Fruit fly (Drosophila melanogaster) whole organism, embryonic: ENCODE data around the gene CG43251.

Source experiments
- Atf3 ChIP-seq: fragments of 200-800 bp; sonication (Bioruptor generic); optimal IDR thresholded peaks from 3 replicates; lab custom pipeline; 2016; ENCODE audit warnings: missing biosample characterization, missing genetic modification characterization
- Bgb ChIP-seq: fragments of 200-800 bp; sonication (Bioruptor generic); IDR thresholded peaks from 2 replicates; pipeline ENCODE4 v1.3.6; 2022; ENCODE audit warnings: missing biosample characterization, missing genetic modification characterization; ENCODE audit not compliant: partially characterized antibody
- CG1024 ChIP-seq: fragments of 200-800 bp; sonication (Bioruptor generic); IDR thresholded peaks from 2 replicates; pipeline ENCODE4 v1.3.6; 2022; ENCODE audit warnings: missing biosample characterization, missing genetic modification characterization
- CG10267 ChIP-seq: fragments of 200-800 bp; sonication (Bioruptor generic); optimal IDR thresholded peaks from 2 replicates; lab custom pipeline; 2018; ENCODE audit warnings: missing biosample characterization, mild to moderate bottlenecking, missing genetic modification characterization, moderate library complexity
- CG10274 ChIP-seq: fragments of 200-800 bp; sonication (Bioruptor generic); optimal IDR thresholded peaks from 3 replicates; lab custom pipeline; 2017; ENCODE audit warnings: missing biosample characterization, mild to moderate bottlenecking, missing genetic modification characterization
- CG11696 ChIP-seq: fragments of 200-800 bp; sonication (Bioruptor generic); IDR thresholded peaks from 2 replicates; pipeline ENCODE4 v1.3.6; 2022; ENCODE audit warnings: missing biosample characterization, missing genetic modification characterization
- CG13424 ChIP-seq: fragments of 200-800 bp; sonication (Bioruptor generic); optimal IDR thresholded peaks from 2 replicates; lab custom pipeline; 2019; ENCODE audit warnings: missing biosample characterization, mild to moderate bottlenecking, missing genetic modification characterization, moderate library complexity
- CG17186 ChIP-seq: fragments of 200-800 bp; sonication (Bioruptor generic); optimal IDR thresholded peaks from 3 replicates; lab custom pipeline; 2017; ENCODE audit warnings: missing biosample characterization, missing genetic modification reagents, missing genetic modification characterization
- CG17328 ChIP-seq: fragments of 200-800 bp; sonication (Bioruptor generic); IDR thresholded peaks from 2 replicates; pipeline ENCODE4 v1.3.6; 2022; ENCODE audit warnings: missing biosample characterization, missing genetic modification characterization
- CG2116 ChIP-seq: fragments of 200-800 bp; sonication (Bioruptor generic); optimal IDR thresholded peaks from 3 replicates; lab custom pipeline; 2018; ENCODE audit warnings: missing biosample characterization, mild to moderate bottlenecking, missing genetic modification characterization
- CG31224 ChIP-seq: fragments of 200-800 bp; sonication (Bioruptor generic); IDR thresholded peaks from 2 replicates; pipeline ENCODE4 v1.3.6; 2022; ENCODE audit warnings: missing biosample characterization, missing genetic modification characterization
- CG31365 ChIP-seq: fragments of 200-800 bp; sonication (Bioruptor generic); optimal IDR thresholded peaks from 2 replicates; lab custom pipeline; 2018; ENCODE audit warnings: missing biosample characterization, mild to moderate bottlenecking, missing genetic modification characterization
- CG34224 ChIP-seq: fragments of 200-800 bp; sonication (Bioruptor generic); IDR thresholded peaks from 3 replicates; pipeline ENCODE4 v1.3.6; 2022; ENCODE audit warnings: missing biosample characterization, missing genetic modification characterization; ENCODE audit not compliant: partially characterized antibody
- CG3847 ChIP-seq: fragments of 200-800 bp; sonication (Bioruptor generic); IDR thresholded peaks from 2 replicates; pipeline ENCODE4 v1.3.6; 2022; ENCODE audit warnings: missing biosample characterization, missing genetic modification characterization
- CG43689 ChIP-seq: fragments of 200-800 bp; sonication (Bioruptor generic); IDR thresholded peaks from 2 replicates; pipeline ENCODE4 v1.3.6; 2022; ENCODE audit warnings: missing biosample characterization, missing genetic modification characterization
- CG4707 ChIP-seq: fragments of 200-800 bp; sonication (Bioruptor generic); optimal IDR thresholded peaks from 2 replicates; lab custom pipeline; 2018; ENCODE audit warnings: missing biosample characterization, mild to moderate bottlenecking, missing genetic modification characterization, moderate library complexity
- CG6272 ChIP-seq: fragments of 200-800 bp; sonication (Bioruptor generic); IDR thresholded peaks from 2 replicates; pipeline ENCODE4 v1.3.6; 2022; ENCODE audit warnings: missing biosample characterization, missing genetic modification characterization
- CG7839 ChIP-seq: fragments of 200-800 bp; sonication (Bioruptor generic); optimal IDR thresholded peaks from 3 replicates; lab custom pipeline; 2018; ENCODE audit warnings: missing biosample characterization, mild to moderate bottlenecking, missing genetic modification characterization, moderate library complexity
- CG8089 ChIP-seq: fragments of 200-800 bp; sonication (Bioruptor generic); optimal IDR thresholded peaks from 3 replicates; lab custom pipeline; 2016; ENCODE audit warnings: missing biosample characterization, missing genetic modification characterization
- CG9215 ChIP-seq: fragments of 200-800 bp; sonication (Bioruptor generic); IDR thresholded peaks from 2 replicates; pipeline ENCODE4 v1.3.6; 2022; ENCODE audit warnings: missing biosample characterization, missing genetic modification characterization
- CG9797 ChIP-seq: fragments of 200-800 bp; sonication (Bioruptor generic); optimal IDR thresholded peaks from 3 replicates; lab custom pipeline; 2018; ENCODE audit warnings: missing biosample characterization, mild to moderate bottlenecking, missing genetic modification characterization
- Dref ChIP-seq: fragments of 200-800 bp; sonication (Bioruptor generic); IDR thresholded peaks from 2 replicates; pipeline ENCODE4 v1.3.6; 2022; ENCODE audit warnings: missing biosample characterization, missing genetic modification characterization
- E2f2 ChIP-seq: fragments of 200-800 bp; sonication (Bioruptor generic); IDR thresholded peaks from 2 replicates; pipeline ENCODE4 v1.3.6; 2022; ENCODE audit warnings: missing biosample characterization, missing genetic modification characterization
- Hand ChIP-seq: fragments of 200-800 bp; sonication (Bioruptor generic); optimal IDR thresholded peaks from 2 replicates; lab custom pipeline; 2017; ENCODE audit warnings: mild to moderate bottlenecking, missing biosample characterization, missing genetic modification reagents, missing genetic modification characterization
- Mad ChIP-seq: fragments of 200-800 bp; sonication (Bioruptor generic); optimal IDR thresholded peaks from 2 replicates; lab custom pipeline; 2016; ENCODE audit warnings: missing biosample characterization, missing genetic modification characterization
- Mes4 ChIP-seq: fragments of 200-800 bp; sonication (Bioruptor generic); optimal IDR thresholded peaks from 2 replicates; lab custom pipeline; 2016; ENCODE audit warnings: missing biosample characterization, missing genetic modification characterization
- NC2β ChIP-seq: fragments of 200-800 bp; sonication (Bioruptor generic); optimal IDR thresholded peaks from 2 replicates; lab custom pipeline; 2016; ENCODE audit warnings: missing biosample characterization, missing genetic modification characterization
- Nf-YA ChIP-seq: fragments of 200-800 bp; sonication (Bioruptor generic); IDR thresholded peaks from 2 replicates; pipeline ENCODE4 v1.3.6; 2022; ENCODE audit warnings: missing biosample characterization, missing genetic modification characterization
- Opbp ChIP-seq: fragments of 200-800 bp; sonication (Bioruptor generic); IDR thresholded peaks from 3 replicates; pipeline ENCODE4 v1.3.6; 2022; ENCODE audit warnings: missing biosample characterization, missing genetic modification characterization; ENCODE audit not compliant: partially characterized antibody
- Sin3A ChIP-seq: fragments of >200 bp; optimal IDR thresholded peaks from 2 replicates; lab custom pipeline; 2018
- Sry-δ ChIP-seq: fragments of 200-800 bp; sonication (Bioruptor generic); optimal IDR thresholded peaks from 2 replicates; lab custom pipeline; 2016; ENCODE audit warnings: missing biosample characterization, missing genetic modification characterization
- Stat92E ChIP-seq, 3 experiments: fragments of >200 bp in 2 of 3; fragments of 200-800 bp in 1 of 3; sonication (Bioruptor generic) in 1 of 3; optimal IDR thresholded peaks; 2 replicates each; lab custom pipeline; 2017 to 2019; ENCODE audit warnings: missing biosample characterization in 3 of 3, missing genetic modification characterization in 3 of 3, mild to moderate bottlenecking in 1 of 3, moderate library complexity in 1 of 3
- Taf1 ChIP-seq: fragments of 200-800 bp; sonication (Bioruptor generic); IDR thresholded peaks from 2 replicates; pipeline ENCODE4 v1.3.6; 2022; ENCODE audit warnings: missing biosample characterization, missing genetic modification characterization
- br ChIP-seq: fragments of >200 bp; optimal IDR thresholded peaks from 2 replicates; lab custom pipeline; 2017
- chinmo ChIP-seq: fragments of 200-800 bp; sonication (Bioruptor generic); IDR thresholded peaks from 4 replicates; pipeline ENCODE4 v1.3.6; 2022; ENCODE audit warnings: missing biosample characterization, missing genetic modification characterization; ENCODE audit not compliant: partially characterized antibody
- crc ChIP-seq: fragments of 200-800 bp; sonication (Bioruptor generic); optimal IDR thresholded peaks from 2 replicates; lab custom pipeline; 2016; ENCODE audit warnings: missing biosample characterization, missing genetic modification characterization
- cwo ChIP-seq: fragments of 200-800 bp; sonication (Bioruptor generic); optimal IDR thresholded peaks from 3 replicates; lab custom pipeline; 2017; ENCODE audit warnings: missing biosample characterization, missing genetic modification characterization, mild to moderate bottlenecking, moderate library complexity, missing genetic modification reagents
- fd3F ChIP-seq: fragments of 200-800 bp; sonication (Bioruptor generic); optimal IDR thresholded peaks from 2 replicates; lab custom pipeline; 2018; ENCODE audit warnings: missing biosample characterization, mild to moderate bottlenecking, missing genetic modification characterization, moderate library complexity
- gsb ChIP-seq: fragments of 200-800 bp; sonication (Bioruptor generic); IDR thresholded peaks from 2 replicates; pipeline ENCODE4 v1.3.6; 2022; ENCODE audit warnings: missing biosample characterization, missing genetic modification characterization
- hth ChIP-seq: fragments of >200 bp; optimal IDR thresholded peaks from 2 replicates; lab custom pipeline; 2017; ENCODE audit warnings: inconsistent platforms
- insv ChIP-seq, 2 experiments: fragments of 200-800 bp; sonication (Bioruptor generic); optimal IDR thresholded peaks; 3 replicates each; lab custom pipeline; 2016 to 2018; ENCODE audit warnings: missing biosample characterization in 2 of 2, missing genetic modification characterization in 2 of 2
- knrl ChIP-seq: fragments of 200-800 bp; sonication (Bioruptor generic); IDR thresholded peaks from 3 replicates; pipeline ENCODE4 v1.3.6; 2022; ENCODE audit warnings: missing biosample characterization, missing genetic modification characterization; ENCODE audit not compliant: partially characterized antibody
- lola ChIP-seq, 3 experiments: fragments of >200 bp in 2 of 3; fragments of 200-800 bp in 1 of 3; sonication (Bioruptor generic) in 1 of 3; optimal IDR thresholded peaks; 2 replicates each; lab custom pipeline; 2017 to 2019; ENCODE audit warnings: missing biosample characterization in 3 of 3, missing genetic modification characterization in 3 of 3, mild to moderate bottlenecking in 1 of 3, moderate library complexity in 1 of 3
- nerfin-1 ChIP-seq: fragments of 200-800 bp; sonication (Bioruptor generic); optimal IDR thresholded peaks from 3 replicates; lab custom pipeline; 2019; ENCODE audit warnings: missing biosample characterization, mild to moderate bottlenecking, missing genetic modification characterization, moderate library complexity
- nmo ChIP-seq: fragments of 200-800 bp; sonication (Bioruptor generic); optimal IDR thresholded peaks from 2 replicates; lab custom pipeline; 2018; ENCODE audit warnings: missing biosample characterization, mild to moderate bottlenecking, missing genetic modification characterization, moderate library complexity
- otp ChIP-seq: fragments of 200-800 bp; sonication (Bioruptor generic); IDR thresholded peaks from 3 replicates; pipeline ENCODE4, ENCODE4 v1.3.6; 2022; ENCODE audit warnings: missing biosample characterization, missing genetic modification characterization
- pita ChIP-seq: fragments of 200-800 bp; sonication (Bioruptor generic); optimal IDR thresholded peaks from 2 replicates; lab custom pipeline; 2017; ENCODE audit warnings: missing biosample characterization, mild to moderate bottlenecking, missing genetic modification characterization
- pum ChIP-seq: fragments of 200-800 bp; sonication (Bioruptor generic); optimal IDR thresholded peaks from 2 replicates; lab custom pipeline; 2016; ENCODE audit warnings: missing biosample characterization, missing genetic modification characterization
- rib ChIP-seq: fragments of 200-800 bp; sonication (Bioruptor generic); IDR thresholded peaks from 2 replicates; pipeline ENCODE4 v1.3.6; 2022; ENCODE audit warnings: missing biosample characterization, missing genetic modification characterization
- stwl ChIP-seq: fragments of 200-800 bp; sonication (Bioruptor generic); optimal IDR thresholded peaks from 3 replicates; lab custom pipeline; 2018; ENCODE audit warnings: missing biosample characterization, mild to moderate bottlenecking, missing genetic modification characterization, moderate library complexity
- wdn ChIP-seq: fragments of 200-800 bp; sonication (Bioruptor generic); IDR thresholded peaks from 2 replicates; pipeline ENCODE4 v1.3.6; 2022; ENCODE audit warnings: missing biosample characterization, missing genetic modification characterization

The CG43251 gene

dm6 chr3L:20800208-20800607 lies 41.5 kb downstream of the CG43251 start, which contains the start of gene Spc105R (continued):
- TF ChIP-seq CG11696 (GFP tag; lab: Robert Waterston, UW) (no peak), CG31365 (tag; lab: Kevin White, UChicago) (no peak), CG10267 (tag; lab: Kevin White, UChicago) (peak; percentile 37), pita (GFP tag; lab: Kevin White, UChicago) (no peak), NC2β (GFP tag; lab: Kevin White, UChicago) (no peak), gsb (GFP tag; lab: Robert Waterston, UW) (no peak), CG7839 (tag; lab: Kevin White, UChicago) (no peak), hth (lab: Kevin White, UChicago) (no peak), cwo (no peak), E2f2 (GFP tag; lab: Robert Waterston, UW) (peak; percentile 90), Mad (no peak), crc (GFP tag; lab: Kevin White, UChicago) (no peak), otp (GFP tag; lab: Robert Waterston, UW) (no peak), CG3847 (GFP tag; lab: Robert Waterston, UW) (0 out of 2 replicates have a peak, but pooled peaks have one; percentile 25), fd3F (GFP tag; lab: Kevin White, UChicago) (no peak), stwl (peak; percentile 47), CG34224 (GFP tag; lab: Robert Waterston, UW) (0 out of 3 replicates have a peak, but pooled peaks have one; percentile 29), br (lab: Kevin White, UChicago) (no peak), nmo (GFP tag; lab: Kevin White, UChicago) (peak; percentile 31), Atf3 (GFP tag; lab: Kevin White, UChicago) (no peak), wdn (no peak), CG1024 (no peak), CG9797 (GFP tag; lab: Kevin White, UChicago) (peak; percentile 82), CG17328 (no peak), Sry-δ (GFP tag; lab: Kevin White, UChicago) (peak; percentile 62), Sin3A (lab: Kevin White, UChicago) (peak; percentile 47), Nf-YA (GFP tag; lab: Robert Waterston, UW) (no peak), Taf1 (GFP tag; lab: Robert Waterston, UW) (no peak), insv (GFP tag; optimal IDR thresholded peaks at IDR 0.05; lab: Kevin White, UChicago) (peak in 1 of 2 experiments; percentile 80), lola (GFP tag; optimal IDR thresholded peaks at IDR 0.05; lab: Kevin White, UChicago) (no peak), Bgb (peak; percentile 23; the same call in 1 of the 2 replicates), CG10274 (GFP tag; lab: Kevin White, UChicago) (no peak), nerfin-1 (tag; lab: Kevin White, UChicago) (no peak), CG2116 (GFP tag; lab: Kevin White, UChicago) (peak; percentile 32), CG43689 (GFP tag; lab: Robert Waterston, UW) (no peak), Mes4 (no peak), Opbp (GFP tag; lab: Robert Waterston, UW) (peak; percentile 57; the same call in 1 of the 3 replicates), pum (GFP tag; lab: Kevin White, UChicago) (no peak), CG13424 (tag; lab: Kevin White, UChicago) (no peak), Stat92E (GFP tag; optimal IDR thresholded peaks at IDR 0.05; lab: Kevin White, UChicago) (peak in 1 of 3 experiments; percentile 9), Dref (GFP tag; lab: Robert Waterston, UW) (no peak), CG6272 (GFP tag; lab: Robert Waterston, UW) (no peak), CG9215 (GFP tag; lab: Robert Waterston, UW) (no peak), CG31224 (GFP tag; lab: Robert Waterston, UW) (no peak), CG4707 (GFP tag; lab: Kevin White, UChicago) (no peak), CG8089 (GFP tag; lab: Kevin White, UChicago) (no peak), rib (GFP tag; lab: Robert Waterston, UW) (no peak), chinmo (GFP tag; lab: Robert Waterston, UW) (0 out of 4 replicates have a peak, but pooled peaks have one; percentile 35), Hand (GFP tag; lab: Kevin White, UChicago) (no peak), CG17186 (GFP tag; lab: Kevin White, UChicago) (peak; percentile 9), knrl (0 out of 3 replicates have a peak, but pooled peaks have one; percentile 12)
